Fruit fly (Drosophila melanogaster) whole organism, embryonic: ENCODE results near the gene dbf.
A peak's percentile ranks its signal among the peaks of the same experiment; 100 is the strongest.

ENCODE experiments used
- Atf3 ChIP-seq: fragments of 200-800 bp; sonication (Bioruptor generic); optimal IDR thresholded peaks from 3 replicates; lab custom pipeline; 2016; ENCODE audit warnings: missing biosample characterization, missing genetic modification characterization
- C15 ChIP-seq: fragments of 200-800 bp; sonication (Bioruptor generic); IDR thresholded peaks from 3 replicates; pipeline ENCODE4 v1.3.6; 2022; ENCODE audit warnings: missing biosample characterization, missing genetic modification characterization
- CG1024 ChIP-seq: fragments of 200-800 bp; sonication (Bioruptor generic); IDR thresholded peaks from 2 replicates; pipeline ENCODE4 v1.3.6; 2022; ENCODE audit warnings: missing biosample characterization, missing genetic modification characterization
- CG10366 ChIP-seq: fragments of 200-800 bp; sonication (Bioruptor generic); IDR thresholded peaks from 2 replicates; pipeline ENCODE4 v1.3.6; 2022; ENCODE audit warnings: missing biosample characterization, missing genetic modification characterization
- CG10431 ChIP-seq: fragments of 200-800 bp; sonication (Bioruptor generic); optimal IDR thresholded peaks from 3 replicates; lab custom pipeline; 2018; ENCODE audit warnings: missing biosample characterization, mild to moderate bottlenecking, missing genetic modification characterization
- CG10959 ChIP-seq: fragments of 200-800 bp; sonication (Bioruptor generic); IDR thresholded peaks from 2 replicates; pipeline ENCODE4 v1.3.6; 2022; ENCODE audit warnings: missing biosample characterization, missing genetic modification characterization
- CG11560 ChIP-seq: fragments of 200-800 bp; sonication (Bioruptor generic); IDR thresholded peaks from 3 replicates; pipeline ENCODE4 v1.3.6; 2022; ENCODE audit warnings: missing biosample characterization, missing genetic modification characterization
- CG12659 ChIP-seq: fragments of 200-800 bp; sonication (Bioruptor generic); optimal IDR thresholded peaks from 3 replicates; lab custom pipeline; 2017; ENCODE audit warnings: mild to moderate bottlenecking, missing biosample characterization, missing genetic modification reagents, missing genetic modification characterization
- CG12942 ChIP-seq: fragments of 200-800 bp; sonication (Bioruptor generic); optimal IDR thresholded peaks from 3 replicates; lab custom pipeline; 2016; ENCODE audit warnings: missing biosample characterization, missing genetic modification characterization
- CG14050 ChIP-seq: fragments of 200-800 bp; sonication (Bioruptor generic); IDR thresholded peaks from 3 replicates; pipeline ENCODE4 v1.3.6; 2022; ENCODE audit warnings: missing biosample characterization, missing genetic modification characterization
- CG1602 ChIP-seq: fragments of 200-800 bp; sonication (Bioruptor generic); optimal IDR thresholded peaks from 3 replicates; lab custom pipeline; 2016; ENCODE audit warnings: missing biosample characterization, missing genetic modification characterization
- CG1603 ChIP-seq: fragments of 200-800 bp; sonication (Bioruptor generic); optimal IDR thresholded peaks from 2 replicates; lab custom pipeline; 2019; ENCODE audit warnings: missing biosample characterization, mild to moderate bottlenecking, missing genetic modification characterization, moderate library complexity
- CG17359 ChIP-seq: fragments of 200-800 bp; sonication (Bioruptor generic); optimal IDR thresholded peaks from 3 replicates; lab custom pipeline; 2018; ENCODE audit warnings: missing biosample characterization, mild to moderate bottlenecking, missing genetic modification characterization, moderate library complexity
- CG18262 ChIP-seq: fragments of 200-800 bp; optimal IDR thresholded peaks from 3 replicates; lab custom pipeline; 2019; ENCODE audit warnings: missing biosample characterization, mild to moderate bottlenecking, missing genetic modification characterization, moderate library complexity
- CG2202 ChIP-seq: fragments of 200-800 bp; sonication (Bioruptor generic); optimal IDR thresholded peaks from 2 replicates; lab custom pipeline; 2018; ENCODE audit warnings: missing biosample characterization, mild to moderate bottlenecking, missing genetic modification characterization
- CG32532 ChIP-seq: fragments of 200-800 bp; sonication (Bioruptor generic); IDR thresholded peaks from 2 replicates; pipeline ENCODE4 v1.3.6; 2022; ENCODE audit warnings: missing biosample characterization, missing genetic modification characterization
- CG4360 ChIP-seq: fragments of 200-800 bp; sonication (Bioruptor generic); IDR thresholded peaks from 2 replicates; pipeline ENCODE4 v1.3.6; 2022; ENCODE audit warnings: missing biosample characterization, missing genetic modification characterization
- CG7271 ChIP-seq: fragments of 200-800 bp; sonication (Bioruptor generic); optimal IDR thresholded peaks from 2 replicates; lab custom pipeline; 2018; ENCODE audit warnings: missing biosample characterization, mild to moderate bottlenecking, missing genetic modification characterization, moderate library complexity
- CG7786 ChIP-seq: fragments of 200-800 bp; sonication (Bioruptor generic); optimal IDR thresholded peaks from 2 replicates; lab custom pipeline; 2016; ENCODE audit warnings: missing biosample characterization, missing genetic modification characterization
- CG7963 ChIP-seq: fragments of 200-800 bp; sonication (Bioruptor generic); IDR thresholded peaks from 3 replicates; pipeline ENCODE4 v1.3.6; 2022; ENCODE audit warnings: missing biosample characterization, missing genetic modification characterization; ENCODE audit not compliant: partially characterized antibody
- CG8290 ChIP-seq, 3 experiments: fragments of 200-800 bp; sonication (Bioruptor generic); optimal IDR thresholded peaks; 2 replicates each; lab custom pipeline; 2016 to 2019; ENCODE audit warnings: missing biosample characterization in 3 of 3, missing genetic modification characterization in 3 of 3, mild to moderate bottlenecking in 2 of 3, moderate library complexity in 1 of 3
- CG8359 ChIP-seq: fragments of 200-800 bp; sonication (Bioruptor generic); optimal IDR thresholded peaks from 2 replicates; lab custom pipeline; 2017; ENCODE audit warnings: missing biosample characterization, mild to moderate bottlenecking, missing genetic modification characterization, borderline replicate concordance
- CG9215 ChIP-seq: fragments of 200-800 bp; sonication (Bioruptor generic); IDR thresholded peaks from 2 replicates; pipeline ENCODE4 v1.3.6; 2022; ENCODE audit warnings: missing biosample characterization, missing genetic modification characterization
- CG9932 ChIP-seq: fragments of 200-800 bp; sonication (Bioruptor generic); IDR thresholded peaks from 2 replicates; pipeline ENCODE4 v1.3.6; 2022; ENCODE audit warnings: missing biosample characterization, missing genetic modification characterization
- CHES-1-like ChIP-seq: fragments of 200-800 bp; sonication (Bioruptor generic); optimal IDR thresholded peaks from 2 replicates; lab custom pipeline; 2016; ENCODE audit warnings: missing biosample characterization, missing genetic modification characterization
- CrebB ChIP-seq: fragments of 200-800 bp; sonication (Bioruptor generic); optimal IDR thresholded peaks from 3 replicates; lab custom pipeline; 2018; ENCODE audit warnings: missing biosample characterization, mild to moderate bottlenecking, missing genetic modification characterization
- Dp ChIP-seq: fragments of 200-800 bp; sonication (Bioruptor generic); optimal IDR thresholded peaks from 2 replicates; lab custom pipeline; 2018; ENCODE audit warnings: missing biosample characterization, mild to moderate bottlenecking, missing genetic modification characterization, moderate library complexity
- Fer2 ChIP-seq: fragments of 200-800 bp; sonication (Bioruptor generic); optimal IDR thresholded peaks from 2 replicates; lab custom pipeline; 2018; ENCODE audit warnings: missing biosample characterization, mild to moderate bottlenecking, missing genetic modification characterization, moderate library complexity
- H2.0 ChIP-seq: fragments of 200-800 bp; sonication (Bioruptor generic); IDR thresholded peaks from 2 replicates; pipeline ENCODE4 v1.3.6; 2022; ENCODE audit warnings: missing biosample characterization, missing genetic modification characterization
- Mrtf ChIP-seq: fragments of 200-800 bp; sonication (Bioruptor generic); IDR thresholded peaks from 3 replicates; pipeline ENCODE4 v1.3.6; 2022; ENCODE audit warnings: missing biosample characterization, missing genetic modification characterization
- Oli ChIP-seq: fragments of 200-800 bp; sonication (Bioruptor generic); optimal IDR thresholded peaks from 2 replicates; lab custom pipeline; 2018; ENCODE audit warnings: missing biosample characterization, mild to moderate bottlenecking, missing genetic modification characterization, moderate library complexity
- Sry-β ChIP-seq: fragments of 200-800 bp; sonication (Bioruptor generic); optimal IDR thresholded peaks from 2 replicates; lab custom pipeline; 2018; ENCODE audit warnings: missing biosample characterization, mild to moderate bottlenecking, missing genetic modification characterization, moderate library complexity
- al ChIP-seq: fragments of 200-800 bp; sonication (Bioruptor generic); IDR thresholded peaks from 2 replicates; pipeline ENCODE4 v1.3.6; 2022; ENCODE audit warnings: missing biosample characterization, missing genetic modification characterization
- ara ChIP-seq: fragments of 200-800 bp; sonication (Bioruptor generic); IDR thresholded peaks from 2 replicates; pipeline ENCODE4 v1.3.6; 2022; ENCODE audit warnings: missing biosample characterization, missing genetic modification characterization
- bbx ChIP-seq: fragments of 200-800 bp; sonication (Bioruptor generic); IDR thresholded peaks from 2 replicates; pipeline ENCODE4 v1.3.6; 2022; ENCODE audit warnings: missing biosample characterization, missing genetic modification characterization; ENCODE audit not compliant: partially characterized antibody
- bcd ChIP-seq: fragments of 200-800 bp; sonication (Bioruptor generic); optimal IDR thresholded peaks from 2 replicates; lab custom pipeline; 2017; ENCODE audit warnings: missing biosample characterization, mild to moderate bottlenecking, missing genetic modification characterization
- chinmo ChIP-seq: fragments of 200-800 bp; sonication (Bioruptor generic); IDR thresholded peaks from 4 replicates; pipeline ENCODE4 v1.3.6; 2022; ENCODE audit warnings: missing biosample characterization, missing genetic modification characterization; ENCODE audit not compliant: partially characterized antibody
- cwo ChIP-seq: fragments of 200-800 bp; sonication (Bioruptor generic); optimal IDR thresholded peaks from 3 replicates; lab custom pipeline; 2017; ENCODE audit warnings: missing biosample characterization, missing genetic modification characterization, mild to moderate bottlenecking, moderate library complexity, missing genetic modification reagents
- eyg ChIP-seq: fragments of 200-800 bp; sonication (Bioruptor generic); optimal IDR thresholded peaks from 3 replicates; lab custom pipeline; 2016; ENCODE audit warnings: missing biosample characterization, missing genetic modification characterization
- fd64A ChIP-seq: fragments of 200-800 bp; sonication (Bioruptor generic); optimal IDR thresholded peaks from 3 replicates; lab custom pipeline; 2018; ENCODE audit warnings: missing biosample characterization, mild to moderate bottlenecking, missing genetic modification characterization
- hbn ChIP-seq: fragments of 200-800 bp; sonication (Bioruptor generic); IDR thresholded peaks from 2 replicates; pipeline ENCODE4 v1.3.6; 2022; ENCODE audit warnings: missing biosample characterization, missing genetic modification characterization; ENCODE audit not compliant: partially characterized antibody
- hth ChIP-seq: fragments of >200 bp; optimal IDR thresholded peaks from 2 replicates; lab custom pipeline; 2017; ENCODE audit warnings: inconsistent platforms
- lmd ChIP-seq: fragments of 200-800 bp; sonication (Bioruptor generic); IDR thresholded peaks from 2 replicates; pipeline ENCODE4 v1.3.6; 2022; ENCODE audit warnings: missing biosample characterization, missing genetic modification characterization
- mirr ChIP-seq: fragments of 200-800 bp; sonication (Bioruptor generic); optimal IDR thresholded peaks from 3 replicates; lab custom pipeline; 2018; ENCODE audit warnings: missing biosample characterization, mild to moderate bottlenecking, missing genetic modification characterization
- pb ChIP-seq: fragments of 200-800 bp; sonication (Bioruptor generic); optimal IDR thresholded peaks from 3 replicates; lab custom pipeline; 2016; ENCODE audit warnings: missing biosample characterization, missing genetic modification characterization
- pzg ChIP-seq: fragments of 200-800 bp; sonication (Bioruptor generic); optimal IDR thresholded peaks from 3 replicates; lab custom pipeline; 2018; ENCODE audit warnings: missing biosample characterization, mild to moderate bottlenecking, missing genetic modification characterization, moderate library complexity
- scrt ChIP-seq: fragments of 200-800 bp; sonication (Bioruptor generic); optimal IDR thresholded peaks from 2 replicates; lab custom pipeline; 2018; ENCODE audit warnings: missing biosample characterization, mild to moderate bottlenecking, missing genetic modification characterization, moderate library complexity
- sqz ChIP-seq: fragments of 200-800 bp; sonication (Bioruptor generic); optimal IDR thresholded peaks from 3 replicates; lab custom pipeline; 2018; ENCODE audit warnings: missing biosample characterization, mild to moderate bottlenecking, missing genetic modification characterization
- tgo ChIP-seq: fragments of 200-800 bp; sonication (Bioruptor generic); IDR thresholded peaks from 3 replicates; pipeline ENCODE4 v1.3.6; 2022; ENCODE audit warnings: missing biosample characterization, missing genetic modification characterization
- tna ChIP-seq: fragments of 200-800 bp; sonication (Bioruptor generic); IDR thresholded peaks from 2 replicates; pipeline ENCODE4 v1.3.6; 2022; ENCODE audit warnings: missing biosample characterization, missing genetic modification characterization; ENCODE audit not compliant: partially characterized antibody

dbf gene

DNA sequence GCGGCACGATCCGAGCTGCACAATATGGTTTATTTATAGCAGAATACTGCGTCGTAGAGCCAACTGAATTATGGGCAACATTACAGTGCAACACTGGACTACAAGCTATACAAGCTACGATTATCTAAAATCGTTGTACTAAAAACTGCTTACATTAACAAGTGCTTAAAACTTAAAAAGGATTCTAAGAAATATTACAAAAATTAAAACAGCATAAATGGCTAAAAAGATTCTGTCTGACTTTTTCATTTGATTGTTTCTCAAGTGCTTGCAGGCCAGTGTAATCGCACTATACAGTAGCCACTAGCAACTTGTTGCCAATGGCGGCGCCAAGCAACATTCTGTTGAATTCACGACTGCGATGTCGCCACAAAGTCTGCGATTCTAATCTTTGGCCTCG lies 34.6 kb upstream of the dbf start (continued):
- no peak for TF ChIP-seq tna (GFP tag; lab: Robert Waterston, UW)
- TF ChIP-seq cwo (GFP tag; lab: Kevin White, UChicago): peak; percentile 34
- TF ChIP-seq fd64A (GFP tag; lab: Kevin White, UChicago): peak; percentile 15
- peak; percentile 39 for TF ChIP-seq CG12659 (GFP tag; lab: Kevin White, UChicago)
- TF ChIP-seq Oli: peak; percentile 77
- TF ChIP-seq CG14050 (GFP tag; lab: Robert Waterston, UW): peak; percentile 73
- peak; percentile 68 for TF ChIP-seq bcd (GFP tag; lab: Kevin White, UChicago)
- no peak for TF ChIP-seq bbx (GFP tag; lab: Robert Waterston, UW)
- peak; percentile 68 for TF ChIP-seq CG1602 (GFP tag; lab: Kevin White, UChicago)
- peak; percentile 55 for TF ChIP-seq CG2202 (tag; lab: Kevin White, UChicago)
- peak; percentile 82 for TF ChIP-seq lmd
- 0 out of 2 replicates have a peak, but pooled peaks have one; percentile 37 for TF ChIP-seq al (GFP tag; lab: Robert Waterston, UW)
- no peak for TF ChIP-seq hbn (GFP tag; lab: Robert Waterston, UW)
- peak; percentile 83 for TF ChIP-seq CG10366 (GFP tag; lab: Robert Waterston, UW)
- TF ChIP-seq CG17359 (tag; lab: Kevin White, UChicago): peak; percentile 82
- TF ChIP-seq pb (GFP tag; lab: Kevin White, UChicago): peak; percentile 44
- peak; percentile 46 for TF ChIP-seq eyg (GFP tag; lab: Kevin White, UChicago)
- TF ChIP-seq hth (lab: Kevin White, UChicago): no peak
- TF ChIP-seq H2.0: peak; percentile 76
- TF ChIP-seq CG8359 (GFP tag; lab: Kevin White, UChicago): peak; percentile 12
- peak; percentile 82 for TF ChIP-seq tgo (GFP tag; lab: Robert Waterston, UW)
- peak; percentile 46; the same call in 1 of the 2 replicates for TF ChIP-seq CG9215 (GFP tag; lab: Robert Waterston, UW)
- TF ChIP-seq CHES-1-like (GFP tag; lab: Kevin White, UChicago): peak; percentile 37
- TF ChIP-seq CG12942 (GFP tag; lab: Kevin White, UChicago): peak; percentile 44
- peak; percentile 30 for TF ChIP-seq CG8290 (GFP tag; optimal IDR thresholded peaks at IDR 0.05; lab: Kevin White, UChicago)
- TF ChIP-seq CG8290 (tag; optimal IDR thresholded peaks at IDR 0.05; lab: Kevin White, UChicago): peak in 1 of 2 experiments; percentile 28
- no peak for TF ChIP-seq CG10431 (GFP tag; lab: Kevin White, UChicago)
- peak; percentile 89 for TF ChIP-seq ara
- TF ChIP-seq scrt (GFP tag; lab: Kevin White, UChicago): peak; percentile 51
- no peak for TF ChIP-seq Fer2
- TF ChIP-seq pzg (GFP tag; lab: Kevin White, UChicago): no peak
- TF ChIP-seq C15 (GFP tag; lab: Robert Waterston, UW): 0 out of 3 replicates have a peak, but pooled peaks have one; percentile 41
- TF ChIP-seq Atf3 (GFP tag; lab: Kevin White, UChicago): peak; percentile 54
- peak; percentile 53; the same call in 1 of the 2 replicates for TF ChIP-seq CG32532 (GFP tag; lab: Robert Waterston, UW)
- peak; percentile 75 for TF ChIP-seq CG1603
- TF ChIP-seq CG9932 (GFP tag; lab: Robert Waterston, UW): no peak
- TF ChIP-seq CG1024 (GFP tag; lab: Robert Waterston, UW): peak; percentile 50; the same call in 1 of the 2 replicates
- TF ChIP-seq CG7271 (tag; lab: Kevin White, UChicago): no peak
- 0 out of 3 replicates have a peak, but pooled peaks have one; percentile 24 for TF ChIP-seq CG11560
- peak; percentile 24 for TF ChIP-seq CrebB (tag; lab: Kevin White, UChicago)
- TF ChIP-seq CG18262 (tag; lab: Kevin White, UChicago): peak; percentile 83
- 0 out of 4 replicates have a peak, but pooled peaks have one; percentile 22 for TF ChIP-seq chinmo (GFP tag; lab: Robert Waterston, UW)
- no peak for TF ChIP-seq CG7963 (GFP tag; lab: Robert Waterston, UW)
- TF ChIP-seq CG7786 (GFP tag; lab: Kevin White, UChicago): peak; percentile 45
- no peak for TF ChIP-seq Dp (GFP tag; lab: Kevin White, UChicago)
- no peak for TF ChIP-seq CG4360 (GFP tag; lab: Robert Waterston, UW)
- peak; percentile 57; the same call in 2 of the 3 replicates for TF ChIP-seq Mrtf (GFP tag; lab: Robert Waterston, UW)
- peak; percentile 67 for TF ChIP-seq CG10959 (GFP tag; lab: Robert Waterston, UW)
- TF ChIP-seq mirr (GFP tag; lab: Kevin White, UChicago): no peak
- TF ChIP-seq Sry-β (GFP tag; lab: Kevin White, UChicago): no peak
- TF ChIP-seq sqz (GFP tag; lab: Kevin White, UChicago): peak; percentile 19
